Fruit fly (Drosophila melanogaster): ENCODE data around the gene Jwa.

DNA sequence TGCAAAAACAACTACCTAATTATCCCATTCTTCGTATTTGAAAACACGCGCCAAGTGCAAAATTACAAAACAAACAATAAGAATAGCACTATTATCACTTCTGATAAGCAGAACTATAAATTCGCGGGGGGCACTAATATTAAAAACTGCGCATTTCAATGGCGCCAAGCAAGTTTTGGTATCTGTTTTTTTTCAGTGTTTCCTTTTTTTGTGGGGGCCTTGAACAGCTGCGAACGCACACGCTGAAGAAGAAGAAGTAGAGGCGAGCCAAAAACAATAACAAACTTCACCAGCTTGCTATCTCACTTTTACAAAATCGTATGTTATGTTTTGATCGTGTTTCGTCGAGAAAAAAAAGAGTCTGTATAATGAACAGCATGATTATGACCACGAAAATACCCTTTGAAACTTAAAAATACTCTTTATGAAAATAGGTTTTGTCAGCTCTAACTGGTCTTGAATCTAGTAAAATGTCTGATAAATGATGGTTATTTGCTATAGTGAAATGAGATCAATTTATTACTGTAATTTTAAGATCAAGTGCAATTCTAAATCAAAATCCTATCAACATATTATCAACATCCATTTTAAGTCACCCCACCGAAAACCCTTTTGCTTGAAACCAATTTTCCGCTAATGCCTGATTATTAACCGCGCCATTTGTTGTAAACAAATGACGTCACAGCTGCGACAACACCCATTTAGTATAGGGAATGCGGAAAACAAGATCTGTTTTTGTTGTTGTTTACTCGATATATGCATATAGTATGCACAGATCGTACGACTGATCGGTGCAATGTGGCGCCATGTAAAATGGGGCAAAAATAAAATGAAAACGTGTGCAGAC lies 11.4 kb downstream of the Jwa start:
- peak; percentile 76 for TF ChIP-seq gro (GFP tag; optimal IDR thresholded peaks at IDR 0.05)
- no peak for TF ChIP-seq BEAF-32 (GFP tag; optimal IDR thresholded peaks at IDR 0.05)
- TF ChIP-seq CG13624 (GFP tag; optimal IDR thresholded peaks at IDR 0.05) = peak; percentile 90
- peak; percentile 73 for TF ChIP-seq vvl (GFP tag; IDR thresholded peaks at IDR 0.05)
- TF ChIP-seq CG4424 (GFP tag; optimal IDR thresholded peaks at IDR 0.05) = peak; percentile 63

Data from whole organism, embryonic.